Worm (Caenorhabditis elegans) whole organism, L1 larva: ENCODE results near the gene gmap-2.

Source experiments
- C34B4.2 ChIP-seq: sonication (generic microtip); optimal IDR thresholded peaks from 2 replicates; lab custom pipeline; 2017; ENCODE audit warnings: mild to moderate bottlenecking, missing genetic modification characterization, missing compliant biosample characterization
- alr-1 ChIP-seq: fragments of 200-800 bp; sonication (Bioruptor generic); optimal IDR thresholded peaks from 2 replicates; lab custom pipeline; 2018; ENCODE audit warnings: borderline replicate concordance, mild to moderate bottlenecking, missing genetic modification characterization, missing compliant biosample characterization
- aly-2 ChIP-seq: fragments of 150-350 bp; optimal IDR thresholded peaks from 2 replicates; lab custom pipeline; 2014; ENCODE audit warnings: missing biosample characterization, missing genetic modification characterization
- ama-1 ChIP-seq: fragments of 150-350 bp; optimal IDR thresholded peaks from 2 replicates; lab custom pipeline; 2014
- dpl-1 ChIP-seq, 3 experiments: fragments of 150-350 bp in 2 of 3; sonication (generic microtip) in 1 of 3; optimal IDR thresholded peaks; 2 replicates each; lab custom pipeline; 2014 to 2017; ENCODE audit warnings: missing biosample characterization in 3 of 3, missing genetic modification characterization in 3 of 3, missing genetic modification reagents in 3 of 3
- elt-3 ChIP-seq, 6 experiments: fragments of 150-350 bp in 1 of 6; sonication (generic microtip); optimal IDR thresholded peaks; 2 replicates each; lab custom pipeline; 2017 to 2018; ENCODE audit warnings: missing biosample characterization in 6 of 6, missing genetic modification characterization in 6 of 6, inconsistent platforms in 1 of 6
- hlh-4 ChIP-seq: sonication (generic microtip); optimal IDR thresholded peaks from 2 replicates; lab custom pipeline; 2016; ENCODE audit warnings: mild to moderate bottlenecking, missing genetic modification characterization, missing compliant biosample characterization
- lin-15B ChIP-seq: fragments of 150-350 bp; sonication (generic microtip); optimal IDR thresholded peaks from 3 replicates; lab custom pipeline; 2014; ENCODE audit warnings: missing biosample characterization, missing genetic modification characterization
- nhr-12 ChIP-seq: sonication (generic microtip); optimal IDR thresholded peaks from 2 replicates; lab custom pipeline; 2017; ENCODE audit warnings: missing biosample characterization, missing genetic modification characterization
- sptf-1 ChIP-seq: fragments of 150-350 bp; optimal IDR thresholded peaks from 2 replicates; lab custom pipeline; 2014; ENCODE audit warnings: missing biosample characterization, missing genetic modification characterization
- unc-62 ChIP-seq: fragments of 150-350 bp; optimal IDR thresholded peaks from 2 replicates; lab custom pipeline; 2014; ENCODE audit warnings: missing biosample characterization, missing genetic modification reagents, missing genetic modification characterization
- ztf-11 ChIP-seq, 2 experiments: sonication (generic microtip); optimal IDR thresholded peaks; 2 replicates each; lab custom pipeline; 2016 to 2017; ENCODE audit warnings: missing genetic modification characterization in 2 of 2, missing biosample characterization in 1 of 2, missing compliant biosample characterization in 1 of 2
- ztf-4 ChIP-seq: fragments of 150-350 bp; optimal IDR thresholded peaks from 2 replicates; lab custom pipeline; 2014; ENCODE audit warnings: missing biosample characterization, missing genetic modification characterization

ce11 chrX:12903810-12904209 is 39.3 kb downstream of the gmap-2 start:
- TF ChIP-seq C34B4.2 (tag; lab: Kevin White, UChicago) (no peak), unc-62 (GFP tag; lab: Kevin White, UChicago) (no peak), elt-3 (tag; optimal IDR thresholded peaks at IDR 0.05; lab: Kevin White, UChicago) (no peak), sptf-1 (tag; lab: Kevin White, UChicago) (no peak), lin-15B (tag; lab: Kevin White, UChicago) (no peak), hlh-4 (tag; lab: Kevin White, UChicago) (no peak), ama-1 (lab: Kevin White, UChicago) (no peak), ztf-11 (tag; optimal IDR thresholded peaks at IDR 0.05; lab: Kevin White, UChicago) (no peak), alr-1 (tag; lab: Kevin White, UChicago) (no peak), aly-2 (tag; lab: Kevin White, UChicago) (no peak), dpl-1 (GFP tag; optimal IDR thresholded peaks at IDR 0.05; lab: Kevin White, UChicago) (no peak), nhr-12 (tag; lab: Kevin White, UChicago) (no peak), ztf-4 (tag; lab: Kevin White, UChicago) (no peak)
